Worm (Caenorhabditis elegans): ENCODE results near the gene F38A5.6.
"Not testable (repeated sequence)": the region's sequence is repeated elsewhere in the genome, so short reads cannot be mapped to it uniquely, and the experiment has no call there.

The F38A5.6 gene

ce11 chrIV:6591010-6591746, 6.0 kb downstream of the F38A5.6 start, which contains the start of the genes nspb-1 and nspb-2:
nspb-1 (minus strand) TSS chrIV:6591110.
nspb-2 (plus strand) TSS chrIV:6591696.
- not testable (repeated sequence) for TF ChIP-seq ets-7 (tag; optimal IDR thresholded peaks at IDR 0.05); tbx-11 (GFP tag; IDR thresholded peaks at IDR 0.05); ceh-36 (tag; optimal IDR thresholded peaks at IDR 0.05)

- TF ChIP-seq hmg-4 (GFP tag; optimal IDR thresholded peaks at IDR 0.05) (no peak), tbx-37 (GFP tag; conservative IDR thresholded peaks at IDR 0.05) (no peak), hnd-1 (tag; optimal IDR thresholded peaks at IDR 0.05) (no peak), ceh-36 (tag; optimal IDR thresholded peaks at IDR 0.05) (no peak), aly-1 (tag; optimal IDR thresholded peaks at IDR 0.05) (no peak), tra-4 (tag; optimal IDR thresholded peaks at IDR 0.05) (no peak), hmbx-1 (tag; optimal IDR thresholded peaks at IDR 0.05) (no peak), flt-1 (GFP tag; IDR thresholded peaks at IDR 0.05) (no peak), F13C5.2 (tag; optimal IDR thresholded peaks at IDR 0.05) (no peak), tbx-11 (GFP tag; IDR thresholded peaks at IDR 0.05) (no peak), ceh-13 (GFP tag; optimal IDR thresholded peaks at IDR 0.05) (no peak), B0310.2 (tag; optimal IDR thresholded peaks at IDR 0.05) (no peak), sea-1 (GFP tag; conservative IDR thresholded peaks at IDR 0.05) (no peak), ama-1 (optimal IDR thresholded peaks at IDR 0.05) (no peak), pes-1 (GFP tag; IDR thresholded peaks at IDR 0.05) (no peak)
Observed at ce11 chrIV:6590029-6590428, 7.2 kb downstream of the F38A5.6 start, which contains the start of the genes lec-11 and irld-7. lec-11 (minus strand) TSS chrIV:6590154. irld-7 (plus strand) TSS chrIV:6590360.

ce11 chrIV:6588080-6588613, 9.1 kb downstream of the F38A5.6 start:
- TF ChIP-seq ama-1 (optimal IDR thresholded peaks at IDR 0.05) (no peak), scrt-1 (GFP tag; IDR thresholded peaks at IDR 0.05) (no peak), ceh-13 (GFP tag; optimal IDR thresholded peaks at IDR 0.05) (no peak)

ce11 chrIV:6585397-6585921, 11.7 kb downstream of the F38A5.6 start, which contains the start of the genes F38A5.2 and dnj-11:
F38A5.2 (minus strand) TSS chrIV:6585400.
dnj-11 (plus strand) TSS chrIV:6585871.
- TF ChIP-seq tra-4 (tag; optimal IDR thresholded peaks at IDR 0.05) (no peak), scrt-1 (GFP tag; IDR thresholded peaks at IDR 0.05) (no peak), F13C5.2 (tag; optimal IDR thresholded peaks at IDR 0.05) (peak; percentile 59)

ce11 chrIV:6582604-6583003, 14.6 kb downstream of the F38A5.6 start, which contains the start of gene odr-8:
odr-8 (minus strand) TSS chrIV:6582704.
- TF ChIP-seq scrt-1 (GFP tag; IDR thresholded peaks at IDR 0.05): no peak
- TF ChIP-seq tbx-11 (GFP tag; IDR thresholded peaks at IDR 0.05): no peak
- no peak for TF ChIP-seq ama-1 (optimal IDR thresholded peaks at IDR 0.05)
- no peak for TF ChIP-seq sea-1 (GFP tag; conservative IDR thresholded peaks at IDR 0.05)
- TF ChIP-seq flt-1 (GFP tag; IDR thresholded peaks at IDR 0.05): no peak
- TF ChIP-seq pes-1 (GFP tag; IDR thresholded peaks at IDR 0.05): no peak
- TF ChIP-seq hnd-1 (tag; optimal IDR thresholded peaks at IDR 0.05): no peak
- no peak for TF ChIP-seq ceh-36 (tag; optimal IDR thresholded peaks at IDR 0.05)
- TF ChIP-seq ceh-13 (GFP tag; optimal IDR thresholded peaks at IDR 0.05): no peak

ce11 chrIV:6581658-6582057, 15.5 kb downstream of the F38A5.6 start:
- TF ChIP-seq hnd-1 (tag; optimal IDR thresholded peaks at IDR 0.05): no peak
- TF ChIP-seq B0310.2 (tag; optimal IDR thresholded peaks at IDR 0.05): no peak
- TF ChIP-seq ceh-13 (GFP tag; optimal IDR thresholded peaks at IDR 0.05): no peak
- TF ChIP-seq F13C5.2 (tag; optimal IDR thresholded peaks at IDR 0.05): no peak
- no peak for TF ChIP-seq tbx-11 (GFP tag; IDR thresholded peaks at IDR 0.05)
- no peak for TF ChIP-seq aly-1 (tag; optimal IDR thresholded peaks at IDR 0.05)
- no peak for TF ChIP-seq pes-1 (GFP tag; IDR thresholded peaks at IDR 0.05)
- TF ChIP-seq sea-1 (GFP tag; conservative IDR thresholded peaks at IDR 0.05): no peak
- TF ChIP-seq hmbx-1 (tag; optimal IDR thresholded peaks at IDR 0.05): no peak
- TF ChIP-seq tbx-37 (GFP tag; conservative IDR thresholded peaks at IDR 0.05): no peak
- TF ChIP-seq ceh-36 (tag; optimal IDR thresholded peaks at IDR 0.05): no peak
- TF ChIP-seq tra-4 (tag; optimal IDR thresholded peaks at IDR 0.05): no peak
- no peak for TF ChIP-seq ets-7 (tag; optimal IDR thresholded peaks at IDR 0.05)
- TF ChIP-seq scrt-1 (GFP tag; IDR thresholded peaks at IDR 0.05): no peak
- no peak for TF ChIP-seq hmg-4 (GFP tag; optimal IDR thresholded peaks at IDR 0.05)
- TF ChIP-seq ama-1 (optimal IDR thresholded peaks at IDR 0.05): no peak
- no peak for TF ChIP-seq flt-1 (GFP tag; IDR thresholded peaks at IDR 0.05)

ce11 chrIV:6577914-6578313, 19.3 kb downstream of the F38A5.6 start, which contains the start of gene C43G2.3:
C43G2.3 (plus strand) TSS chrIV:6578214.
- TF ChIP-seq tbx-37 (GFP tag; conservative IDR thresholded peaks at IDR 0.05) (no peak), ama-1 (optimal IDR thresholded peaks at IDR 0.05) (no peak), ets-7 (tag; optimal IDR thresholded peaks at IDR 0.05) (no peak), tra-4 (tag; optimal IDR thresholded peaks at IDR 0.05) (no peak), hmg-4 (GFP tag; optimal IDR thresholded peaks at IDR 0.05) (no peak), flt-1 (GFP tag; IDR thresholded peaks at IDR 0.05) (no peak), scrt-1 (GFP tag; IDR thresholded peaks at IDR 0.05) (no peak), hmbx-1 (tag; optimal IDR thresholded peaks at IDR 0.05) (no peak), ceh-13 (GFP tag; optimal IDR thresholded peaks at IDR 0.05) (no peak), sea-1 (GFP tag; conservative IDR thresholded peaks at IDR 0.05) (no peak), F13C5.2 (tag; optimal IDR thresholded peaks at IDR 0.05) (no peak), hnd-1 (tag; optimal IDR thresholded peaks at IDR 0.05) (no peak), pes-1 (GFP tag; IDR thresholded peaks at IDR 0.05) (no peak), ceh-36 (tag; optimal IDR thresholded peaks at IDR 0.05) (no peak), B0310.2 (tag; optimal IDR thresholded peaks at IDR 0.05) (no peak), tbx-11 (GFP tag; IDR thresholded peaks at IDR 0.05) (no peak), aly-1 (tag; optimal IDR thresholded peaks at IDR 0.05) (no peak)

All from whole organism, early embryonic.